Worm (Caenorhabditis elegans) whole organism, young adult: ENCODE data around the gene npp-5.
A peak's percentile ranks its signal among the peaks of the same experiment; 100 is the strongest.

Experiments
- B0261.1 ChIP-seq: sonication (generic microtip); optimal IDR thresholded peaks from 2 replicates; lab custom pipeline; 2016; ENCODE audit warnings: mild to moderate bottlenecking, missing genetic modification characterization, moderate library complexity, missing compliant biosample characterization
- D2030.7 ChIP-seq: fragments of 200-800 bp; sonication (Bioruptor generic); IDR thresholded peaks from 2 replicates; pipeline ENCODE4 v1.3.6; 2022; ENCODE audit warnings: missing genetic modification reagents, missing genetic modification characterization, missing compliant biosample characterization
- F33H1.4 ChIP-seq: fragments of 200-800 bp; sonication (Bioruptor generic); IDR thresholded peaks from 2 replicates; pipeline ENCODE4 v1.3.6; 2022; ENCODE audit warnings: missing genetic modification reagents, missing genetic modification characterization, missing compliant biosample characterization
- F49E8.2 ChIP-seq: sonication (generic microtip); optimal IDR thresholded peaks from 3 replicates; lab custom pipeline; 2017; ENCODE audit warnings: missing genetic modification characterization, mild to moderate bottlenecking, missing compliant biosample characterization, antibody characterized with exemption, moderate library complexity; ENCODE audit not compliant: insufficient read depth
- T07F8.4 ChIP-seq: sonication (generic microtip); optimal IDR thresholded peaks from 2 replicates; lab custom pipeline; 2016; ENCODE audit warnings: mild to moderate bottlenecking, missing genetic modification characterization, moderate library complexity, missing compliant biosample characterization
- Y53G8AR.9 ChIP-seq: fragments of 200-800 bp; sonication (Bioruptor generic); conservative IDR thresholded peaks from 2 replicates; pipeline ENCODE4 v1.3.6; 2022; ENCODE audit warnings: missing genetic modification reagents, missing genetic modification characterization, missing compliant biosample characterization
- Y95B8A.8 ChIP-seq: fragments of 200-800 bp; sonication (Bioruptor generic); IDR thresholded peaks from 2 replicates; pipeline ENCODE4 v1.3.6; 2022; ENCODE audit warnings: missing genetic modification reagents, missing genetic modification characterization, missing compliant biosample characterization
- ZK185.1 ChIP-seq: sonication (generic microtip); optimal IDR thresholded peaks from 2 replicates; lab custom pipeline; 2016; ENCODE audit warnings: mild to moderate bottlenecking, missing genetic modification characterization, missing compliant biosample characterization; ENCODE audit not compliant: poor library complexity, severe bottlenecking
- ama-1 ChIP-seq, 3 experiments: fragments of 150-350 bp in 1 of 3; sonication (generic microtip) in 2 of 3; optimal IDR thresholded peaks; 2 replicates each; lab custom pipeline; 2014 to 2018; ENCODE audit warnings: missing biosample characterization in 2 of 3, missing genetic modification characterization in 2 of 3, missing genetic modification reagents in 2 of 3
- aptf-2 ChIP-seq: fragments of 200-800 bp; sonication (Bioruptor generic); conservative IDR thresholded peaks from 2 replicates; pipeline ENCODE4 v1.3.6; 2022; ENCODE audit warnings: missing genetic modification reagents, missing genetic modification characterization, missing compliant biosample characterization
- atf-7 ChIP-seq: sonication (generic microtip); optimal IDR thresholded peaks from 2 replicates; lab custom pipeline; 2017; ENCODE audit warnings: mild to moderate bottlenecking, missing genetic modification characterization, missing compliant biosample characterization
- bed-1 ChIP-seq: fragments of 200-800 bp; sonication (Bioruptor generic); IDR thresholded peaks from 2 replicates; pipeline ENCODE4 v1.3.6; 2022; ENCODE audit warnings: missing genetic modification reagents, missing genetic modification characterization, missing compliant biosample characterization
- ceh-58 ChIP-seq: fragments of 200-800 bp; sonication (Bioruptor generic); IDR thresholded peaks from 2 replicates; pipeline ENCODE4 v1.3.6; 2022; ENCODE audit warnings: missing genetic modification characterization, missing compliant biosample characterization
- ceh-79 ChIP-seq: sonication (generic microtip); optimal IDR thresholded peaks from 2 replicates; lab custom pipeline; 2017; ENCODE audit warnings: mild to moderate bottlenecking, missing genetic modification characterization, missing compliant biosample characterization
- chd-7 ChIP-seq: sonication (generic microtip); optimal IDR thresholded peaks from 2 replicates; lab custom pipeline; 2016; ENCODE audit warnings: mild to moderate bottlenecking, missing genetic modification characterization, moderate library complexity, missing compliant biosample characterization
- die-1 ChIP-seq: sonication (generic microtip); optimal IDR thresholded peaks from 2 replicates; lab custom pipeline; 2016; ENCODE audit warnings: missing genotype, mild to moderate bottlenecking, missing genetic modification characterization, missing compliant biosample characterization
- dox-1 ChIP-seq: fragments of 200-800 bp; sonication (Bioruptor generic); IDR thresholded peaks from 2 replicates; pipeline ENCODE4 v1.3.6; 2022; ENCODE audit warnings: missing genetic modification reagents, missing genetic modification characterization, missing compliant biosample characterization
- dpl-1 ChIP-seq: fragments of 150-350 bp; optimal IDR thresholded peaks from 2 replicates; lab custom pipeline; 2014; ENCODE audit warnings: missing biosample characterization, missing genetic modification reagents, missing genetic modification characterization
- egl-18 ChIP-seq: fragments of 200-800 bp; sonication (Bioruptor generic); IDR thresholded peaks from 2 replicates; pipeline ENCODE4 v1.3.6; 2022; ENCODE audit warnings: missing genetic modification reagents, missing genetic modification characterization, missing compliant biosample characterization
- egl-44 ChIP-seq: fragments of 200-800 bp; sonication (Bioruptor generic); IDR thresholded peaks from 2 replicates; pipeline ENCODE4 v1.3.6; 2022; ENCODE audit warnings: missing genetic modification reagents, missing genetic modification characterization, missing compliant biosample characterization
- egrh-3 ChIP-seq: fragments of 200-800 bp; sonication (Bioruptor generic); IDR thresholded peaks from 2 replicates; pipeline ENCODE4 v1.3.6; 2022; ENCODE audit warnings: missing genetic modification reagents, missing genetic modification characterization, missing compliant biosample characterization
- ets-4 ChIP-seq: fragments of 200-800 bp; sonication (Bioruptor generic); optimal IDR thresholded peaks from 2 replicates; lab custom pipeline; 2018; ENCODE audit warnings: mild to moderate bottlenecking, missing genetic modification characterization, missing compliant biosample characterization
- gei-17 ChIP-seq: fragments of 200-800 bp; sonication (Bioruptor generic); optimal IDR thresholded peaks from 2 replicates; lab custom pipeline; 2018; ENCODE audit warnings: mild to moderate bottlenecking, missing genetic modification characterization, missing compliant biosample characterization
- hlh-12 ChIP-seq: sonication (generic microtip); optimal IDR thresholded peaks from 2 replicates; lab custom pipeline; 2016; ENCODE audit warnings: missing genetic modification characterization, missing compliant biosample characterization
- hmg-1.2 ChIP-seq: fragments of 200-800 bp; sonication (Bioruptor generic); IDR thresholded peaks from 2 replicates; pipeline ENCODE4 v1.3.6; 2022; ENCODE audit warnings: missing genetic modification reagents, missing genetic modification characterization, missing compliant biosample characterization
- hmg-20 ChIP-seq: fragments of 200-800 bp; sonication (Bioruptor generic); IDR thresholded peaks from 2 replicates; pipeline ENCODE4 v1.3.6; 2022; ENCODE audit warnings: missing genetic modification reagents, missing genetic modification characterization, missing compliant biosample characterization
- hsf-1 ChIP-seq: fragments of 200-800 bp; sonication (Bioruptor generic); IDR thresholded peaks from 2 replicates; pipeline ENCODE4 v1.3.6; 2022; ENCODE audit warnings: missing genetic modification reagents, missing genetic modification characterization, missing compliant biosample characterization
- lag-1 ChIP-seq: fragments of 200-800 bp; sonication (Bioruptor generic); IDR thresholded peaks from 2 replicates; pipeline ENCODE4 v1.3.6; 2022; ENCODE audit warnings: missing genetic modification reagents, missing genetic modification characterization, missing compliant biosample characterization
- let-607 ChIP-seq, 2 experiments: fragments of 200-800 bp in 1 of 2; sonication (Bioruptor generic) in 1 of 2; sonication (generic microtip) in 1 of 2; optimal IDR thresholded peaks; 2 replicates each; lab custom pipeline; 2016 to 2018; ENCODE audit warnings: mild to moderate bottlenecking in 2 of 2, missing compliant biosample characterization in 2 of 2, missing genetic modification characterization in 2 of 2, moderate library complexity in 2 of 2, missing genotype in 1 of 2
- lin-54 ChIP-seq: fragments of 200-800 bp; sonication (Bioruptor generic); optimal IDR thresholded peaks from 2 replicates; lab custom pipeline; 2018; ENCODE audit warnings: mild to moderate bottlenecking, missing genetic modification characterization, missing compliant biosample characterization
- lir-1 ChIP-seq: fragments of 200-800 bp; sonication (Bioruptor generic); conservative IDR thresholded peaks from 2 replicates; pipeline ENCODE4 v1.3.6; 2022; ENCODE audit warnings: missing genetic modification reagents, missing genetic modification characterization, missing compliant biosample characterization
- lsl-1 ChIP-seq: fragments of 200-800 bp; sonication (Bioruptor generic); optimal IDR thresholded peaks from 2 replicates; lab custom pipeline; 2018; ENCODE audit warnings: mild to moderate bottlenecking, missing genetic modification characterization, moderate library complexity, missing compliant biosample characterization
- madf-3 ChIP-seq: fragments of 200-800 bp; sonication (Bioruptor generic); IDR thresholded peaks from 2 replicates; pipeline ENCODE4 v1.3.6; 2022; ENCODE audit warnings: missing genetic modification reagents, missing genetic modification characterization, missing compliant biosample characterization
- madf-8 ChIP-seq: fragments of 200-800 bp; sonication (Bioruptor generic); conservative IDR thresholded peaks from 2 replicates; pipeline ENCODE4 v1.3.6; 2022; ENCODE audit warnings: missing genetic modification reagents, missing genetic modification characterization, missing compliant biosample characterization
- mcd-1 ChIP-seq: fragments of 200-800 bp; sonication (Bioruptor generic); IDR thresholded peaks from 2 replicates; pipeline ENCODE4 v1.3.6; 2022; ENCODE audit warnings: missing genetic modification reagents, missing genetic modification characterization, missing compliant biosample characterization
- nhr-120 ChIP-seq: fragments of 200-800 bp; sonication (Bioruptor generic); IDR thresholded peaks from 2 replicates; pipeline ENCODE4 v1.3.6; 2022; ENCODE audit warnings: missing genetic modification characterization, missing compliant biosample characterization
- nhr-179 ChIP-seq: sonication (generic microtip); optimal IDR thresholded peaks from 2 replicates; lab custom pipeline; 2016; ENCODE audit warnings: mild to moderate bottlenecking, missing genetic modification characterization, missing compliant biosample characterization
- nhr-90 ChIP-seq: sonication (generic microtip); optimal IDR thresholded peaks from 2 replicates; lab custom pipeline; 2016; ENCODE audit warnings: missing genotype, mild to moderate bottlenecking, missing genetic modification characterization, missing compliant biosample characterization
- rpc-1 ChIP-seq, 2 experiments: fragments of 150-350 bp in 1 of 2; sonication (generic microtip) in 1 of 2; optimal IDR thresholded peaks; 2 replicates each; lab custom pipeline; 2014 to 2018; ENCODE audit warnings: missing biosample characterization in 1 of 2, missing genetic modification characterization in 1 of 2, missing genetic modification reagents in 1 of 2, missing genotype in 1 of 2
- sea-2 ChIP-seq: fragments of 200-800 bp; sonication (Bioruptor generic); IDR thresholded peaks from 2 replicates; pipeline ENCODE4 v1.3.6; 2022; ENCODE audit warnings: missing genetic modification characterization, missing compliant biosample characterization
- sptf-2 ChIP-seq: fragments of 200-800 bp; sonication (Bioruptor generic); optimal IDR thresholded peaks from 2 replicates; lab custom pipeline; 2018; ENCODE audit warnings: mild to moderate bottlenecking, missing genetic modification characterization, missing compliant biosample characterization
- tbx-9 ChIP-seq: sonication (generic microtip); optimal IDR thresholded peaks from 2 replicates; lab custom pipeline; 2016; ENCODE audit warnings: borderline replicate concordance, missing genetic modification characterization, inconsistent platforms, missing compliant biosample characterization
- unc-130 ChIP-seq: sonication (generic microtip); optimal IDR thresholded peaks from 2 replicates; lab custom pipeline; 2016; ENCODE audit warnings: missing genetic modification reagents, missing genetic modification characterization, missing compliant biosample characterization
- unc-62 ChIP-seq: fragments of 150-350 bp; optimal IDR thresholded peaks from 2 replicates; lab custom pipeline; 2014; ENCODE audit warnings: missing biosample characterization, missing genetic modification reagents, missing genetic modification characterization
- xnd-1 ChIP-seq: sonication (generic microtip); optimal IDR thresholded peaks from 2 replicates; lab custom pipeline; 2016; ENCODE audit warnings: missing genotype, missing genetic modification reagents, missing genetic modification characterization, missing compliant biosample characterization
- zfh-2 ChIP-seq: fragments of 200-800 bp; sonication (Bioruptor generic); conservative IDR thresholded peaks from 2 replicates; pipeline ENCODE4 v1.3.6; 2022; ENCODE audit warnings: missing genetic modification reagents, missing genetic modification characterization, missing compliant biosample characterization
- ztf-28 ChIP-seq: fragments of 200-800 bp; sonication (Bioruptor generic); IDR thresholded peaks from 2 replicates; pipeline ENCODE4 v1.3.6; 2022; ENCODE audit warnings: missing genetic modification reagents, missing genetic modification characterization, missing compliant biosample characterization

npp-5 gene

DNA sequence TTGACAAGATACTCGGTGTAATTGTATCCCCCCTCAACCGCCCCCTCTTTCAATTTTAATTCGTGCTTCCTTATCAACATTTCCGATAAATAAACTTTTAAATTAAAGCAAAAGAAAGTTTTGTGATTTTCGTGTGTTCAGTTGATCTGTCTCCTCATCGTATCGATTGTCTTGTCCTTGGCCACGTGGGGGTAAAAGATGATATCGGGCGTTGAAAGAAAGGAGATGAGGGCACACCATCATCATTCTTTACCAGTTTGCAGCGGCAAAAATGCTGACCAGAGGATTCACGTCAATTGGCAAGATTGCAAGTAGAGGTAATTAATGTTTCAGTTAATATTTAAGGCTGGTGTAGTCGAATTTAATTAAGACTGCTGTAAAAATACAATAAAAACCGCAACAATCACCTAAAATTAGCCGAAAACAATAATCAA lies 52.3 kb downstream of the npp-5 start, which contains the start of gene F54D5.7:
F54D5.7 (plus strand) TSS at position 264 of the 434 bp plus-strand sequence.
- TF ChIP-seq gei-17 (GFP tag; lab: Kevin White, UChicago) (peak; percentile 49), bed-1 (GFP tag; lab: Robert Waterston, UW) (0 out of 2 replicates have a peak, but pooled peaks have one; percentile 39), egl-18 (GFP tag; lab: Robert Waterston, UW) (no peak), lin-54 (GFP tag; lab: Kevin White, UChicago) (peak; percentile 76), madf-8 (GFP tag; lab: Robert Waterston, UW) (no peak), lag-1 (no peak), die-1 (tag; lab: Kevin White, UChicago) (peak; percentile 50), chd-7 (tag; lab: Kevin White, UChicago) (peak; percentile 74), sea-2 (GFP tag; lab: Robert Waterston, UW) (no peak), atf-7 (peak; percentile 59), mcd-1 (GFP tag; lab: Robert Waterston, UW) (peak; percentile 75), hmg-1.2 (GFP tag; lab: Robert Waterston, UW) (peak; percentile 33; the same call in 1 of the 2 replicates), aptf-2 (GFP tag; lab: Robert Waterston, UW) (0 out of 2 replicates have a peak, but pooled peaks have one; percentile 29), ZK185.1 (tag; lab: Kevin White, UChicago) (peak; percentile 44), sptf-2 (no peak), ztf-28 (no peak), lsl-1 (peak; percentile 40), F49E8.2 (tag; lab: Kevin White, UChicago) (peak; percentile 52), nhr-179 (tag; lab: Kevin White, UChicago) (no peak), nhr-90 (tag; lab: Kevin White, UChicago) (peak; percentile 34), tbx-9 (tag; lab: Kevin White, UChicago) (no peak), rpc-1 (optimal IDR thresholded peaks at IDR 0.05; lab: Kevin White, UChicago) (no peak), rpc-1 (tag; optimal IDR thresholded peaks at IDR 0.05; lab: Kevin White, UChicago) (no peak), egl-44 (GFP tag; lab: Robert Waterston, UW) (no peak), dpl-1 (GFP tag; lab: Kevin White, UChicago) (no peak), ets-4 (peak; percentile 96), T07F8.4 (tag; lab: Kevin White, UChicago) (peak; percentile 22), madf-3 (GFP tag; lab: Robert Waterston, UW) (0 out of 2 replicates have a peak, but pooled peaks have one; percentile 32), unc-130 (GFP tag; lab: Kevin White, UChicago) (no peak), ceh-58 (GFP tag; lab: Robert Waterston, UW) (peak; percentile 20; the same call in 1 of the 2 replicates), hlh-12 (tag; lab: Kevin White, UChicago) (no peak), dox-1 (GFP tag; lab: Robert Waterston, UW) (peak; percentile 61; the same call in 1 of the 2 replicates), D2030.7 (no peak), Y53G8AR.9 (GFP tag; lab: Robert Waterston, UW) (peak; percentile 88), let-607 (tag; optimal IDR thresholded peaks at IDR 0.05; lab: Kevin White, UChicago) (peak in 1 of 2 experiments; percentile 26), unc-62 (GFP tag; lab: Kevin White, UChicago) (no peak), B0261.1 (peak; percentile 11), ceh-79 (tag; lab: Kevin White, UChicago) (no peak), F33H1.4 (GFP tag; lab: Robert Waterston, UW) (peak; percentile 40; the same call in 1 of the 2 replicates), xnd-1 (tag; lab: Kevin White, UChicago) (no peak), egrh-3 (GFP tag; lab: Robert Waterston, UW) (0 out of 2 replicates have a peak, but pooled peaks have one; percentile 15), zfh-2 (GFP tag; lab: Robert Waterston, UW) (0 out of 2 replicates have a peak, but pooled peaks have one; percentile 9), lir-1 (no peak; the same call in 1 of the 2 replicates), ama-1 (optimal IDR thresholded peaks at IDR 0.05; lab: Kevin White, UChicago) (peak; percentile 98), ama-1 (GFP tag; optimal IDR thresholded peaks at IDR 0.05; lab: Kevin White, UChicago) (no peak), nhr-120 (GFP tag; lab: Robert Waterston, UW) (no peak), hsf-1 (GFP tag; lab: Robert Waterston, UW) (peak; percentile 74), hmg-20 (GFP tag; lab: Robert Waterston, UW) (peak; percentile 65), Y95B8A.8 (GFP tag; lab: Robert Waterston, UW) (no peak)
